Worm (Caenorhabditis elegans) whole organism, L4 larva: ENCODE results near the gene mrpl-32.

Experiments
- D1046.2 ChIP-seq: fragments of 200-800 bp; sonication (Bioruptor generic); IDR thresholded peaks from 2 replicates; pipeline ENCODE4 v1.3.6; 2022; ENCODE audit warnings: missing genetic modification characterization, missing compliant biosample characterization
- F44E2.7 ChIP-seq: fragments of 200-800 bp; sonication (Bioruptor generic); IDR thresholded peaks from 2 replicates; pipeline ENCODE4 v2.1.2; 2022; ENCODE audit warnings: missing genetic modification characterization, missing compliant biosample characterization
- T26A8.4 ChIP-seq: fragments of 200-800 bp; sonication (Bioruptor generic); IDR thresholded peaks from 2 replicates; pipeline ENCODE4 v1.3.6; 2022; ENCODE audit warnings: missing genetic modification characterization, missing compliant biosample characterization
- Y105C5A.15 ChIP-seq: fragments of 200-800 bp; sonication (Bioruptor generic); IDR thresholded peaks from 2 replicates; pipeline ENCODE4 v1.3.6; 2022; ENCODE audit warnings: missing genetic modification characterization, missing compliant biosample characterization
- ZK337.2 ChIP-seq: fragments of 200-800 bp; sonication (Bioruptor generic); IDR thresholded peaks from 2 replicates; pipeline ENCODE4 v1.3.6; 2022; ENCODE audit warnings: missing genetic modification reagents, missing genetic modification characterization, missing compliant biosample characterization
- ZK546.5 ChIP-seq, 2 experiments: sonication (generic microtip); optimal IDR thresholded peaks; 2 replicates each; lab custom pipeline; 2017; ENCODE audit warnings: missing biosample characterization in 2 of 2, missing genetic modification characterization in 2 of 2
- aly-2 ChIP-seq: sonication (generic microtip); optimal IDR thresholded peaks from 2 replicates; lab custom pipeline; 2018; ENCODE audit warnings: missing biosample characterization, missing genetic modification characterization
- ama-1 ChIP-seq: fragments of 150-350 bp; optimal IDR thresholded peaks from 2 replicates; lab custom pipeline; 2014; ENCODE audit warnings: inconsistent platforms, mixed read lengths
- attf-4 ChIP-seq: sonication (generic microtip); optimal IDR thresholded peaks from 3 replicates; lab custom pipeline; 2017; ENCODE audit warnings: missing biosample characterization, missing genetic modification characterization
- ceh-20 ChIP-seq: fragments of 200-800 bp; sonication (Bioruptor generic); IDR thresholded peaks from 2 replicates; pipeline ENCODE4 v1.3.6; 2022; ENCODE audit warnings: missing genetic modification reagents, missing genetic modification characterization, missing compliant biosample characterization
- ceh-32 ChIP-seq: sonication (generic microtip); optimal IDR thresholded peaks from 2 replicates; lab custom pipeline; 2016; ENCODE audit warnings: mild to moderate bottlenecking, missing genetic modification characterization, missing compliant biosample characterization; ENCODE audit not compliant: poor library complexity
- cey-2 ChIP-seq: sonication (generic microtip); optimal IDR thresholded peaks from 3 replicates; lab custom pipeline; 2017; ENCODE audit warnings: missing genetic modification characterization, mild to moderate bottlenecking, missing compliant biosample characterization, antibody characterized with exemption, borderline replicate concordance; ENCODE audit not compliant: insufficient read depth
- ctbp-1 ChIP-seq: fragments of 200-800 bp; sonication (Bioruptor generic); IDR thresholded peaks from 2 replicates; pipeline ENCODE4 v1.3.6; 2022; ENCODE audit warnings: missing genetic modification reagents, missing genetic modification characterization, missing compliant biosample characterization
- daf-16 ChIP-seq, 3 experiments: sonication (generic microtip); optimal IDR thresholded peaks; 2 replicates each; lab custom pipeline; 2016 to 2017; ENCODE audit warnings: missing genetic modification characterization in 3 of 3, missing genetic modification reagents in 3 of 3, mild to moderate bottlenecking in 2 of 3, missing compliant biosample characterization in 2 of 3, missing biosample characterization in 1 of 3, moderate library complexity in 1 of 3
- daf-19 ChIP-seq: fragments of 200-800 bp; sonication (Bioruptor generic); conservative IDR thresholded peaks from 2 replicates; pipeline ENCODE4 v1.3.6; 2022; ENCODE audit warnings: missing genetic modification characterization, missing compliant biosample characterization
- dmd-9 ChIP-seq: fragments of 200-800 bp; sonication (Bioruptor generic); IDR thresholded peaks from 2 replicates; pipeline ENCODE4 v1.3.6; 2022; ENCODE audit warnings: missing genetic modification reagents, missing genetic modification characterization, missing compliant biosample characterization
- duxl-1 ChIP-seq: sonication (generic microtip); optimal IDR thresholded peaks from 2 replicates; lab custom pipeline; 2016; ENCODE audit warnings: mild to moderate bottlenecking, missing genetic modification characterization, moderate library complexity, missing compliant biosample characterization; ENCODE audit not compliant: poor library complexity
- jun-1 ChIP-seq: fragments of 150-350 bp; optimal IDR thresholded peaks from 2 replicates; lab custom pipeline; 2014; ENCODE audit warnings: missing biosample characterization, missing genetic modification reagents, missing genetic modification characterization
- lin-13 ChIP-seq: fragments of 150-350 bp; optimal IDR thresholded peaks from 2 replicates; lab custom pipeline; 2014; ENCODE audit warnings: missing biosample characterization, missing genetic modification reagents, missing genetic modification characterization
- lin-15B ChIP-seq: fragments of 150-350 bp; sonication (generic microtip); optimal IDR thresholded peaks from 3 replicates; lab custom pipeline; 2014; ENCODE audit warnings: missing biosample characterization, missing genetic modification characterization
- lin-29 ChIP-seq: fragments of 200-800 bp; sonication (Bioruptor generic); IDR thresholded peaks from 2 replicates; pipeline ENCODE4 v1.3.6; 2022; ENCODE audit warnings: missing genetic modification reagents, missing genetic modification characterization, missing compliant biosample characterization
- lir-3 ChIP-seq: sonication (generic microtip); optimal IDR thresholded peaks from 2 replicates; lab custom pipeline; 2016; ENCODE audit warnings: mild to moderate bottlenecking, missing genetic modification characterization, missing compliant biosample characterization
- madf-5 ChIP-seq, 2 experiments: fragments of 200-800 bp; sonication (Bioruptor generic); IDR thresholded peaks; 2 replicates each; pipeline ENCODE4 v1.3.6; 2022; ENCODE audit warnings: missing compliant biosample characterization in 2 of 2, missing genetic modification characterization in 2 of 2
- madf-9 ChIP-seq: fragments of 200-800 bp; sonication (Bioruptor generic); conservative IDR thresholded peaks from 2 replicates; pipeline ENCODE4 v1.3.6; 2022; ENCODE audit warnings: missing genetic modification reagents, missing genetic modification characterization, missing compliant biosample characterization
- mes-2 ChIP-seq: sonication (generic microtip); optimal IDR thresholded peaks from 2 replicates; lab custom pipeline; 2016; ENCODE audit warnings: missing genotype, mild to moderate bottlenecking, missing genetic modification characterization, missing compliant biosample characterization; ENCODE audit not compliant: poor library complexity, severe bottlenecking
- mxl-2 ChIP-seq: fragments of 200-800 bp; sonication (Bioruptor generic); conservative IDR thresholded peaks from 2 replicates; pipeline ENCODE4 v1.3.6; 2022; ENCODE audit warnings: missing genetic modification reagents, missing genetic modification characterization, missing compliant biosample characterization
- nhr-10 ChIP-seq: fragments of 150-350 bp; optimal IDR thresholded peaks from 2 replicates; lab custom pipeline; 2014; ENCODE audit warnings: missing biosample characterization, missing genetic modification characterization
- nhr-102 ChIP-seq: sonication (generic microtip); optimal IDR thresholded peaks from 2 replicates; lab custom pipeline; 2016; ENCODE audit warnings: mild to moderate bottlenecking, missing genetic modification characterization, moderate library complexity, missing compliant biosample characterization
- nhr-237 ChIP-seq: sonication (generic microtip); optimal IDR thresholded peaks from 2 replicates; lab custom pipeline; 2017; ENCODE audit warnings: missing biosample characterization, missing genetic modification characterization
- nhr-25 ChIP-seq: sonication (generic microtip); optimal IDR thresholded peaks from 2 replicates; lab custom pipeline; 2017; ENCODE audit warnings: missing genetic modification characterization, mild to moderate bottlenecking, missing compliant biosample characterization, antibody characterized with exemption, moderate library complexity, borderline replicate concordance; ENCODE audit not compliant: insufficient read depth
- nhr-42 ChIP-seq: fragments of 200-800 bp; sonication (Bioruptor generic); IDR thresholded peaks from 2 replicates; pipeline ENCODE4 v1.3.6; 2022; ENCODE audit warnings: missing genetic modification characterization, missing compliant biosample characterization
- nhr-48 ChIP-seq: sonication (generic microtip); optimal IDR thresholded peaks from 2 replicates; lab custom pipeline; 2016; ENCODE audit warnings: mild to moderate bottlenecking, missing genetic modification characterization, missing compliant biosample characterization
- nhr-76 ChIP-seq: fragments of 150-350 bp; optimal IDR thresholded peaks from 2 replicates; lab custom pipeline; 2014; ENCODE audit warnings: missing biosample characterization, missing genetic modification characterization
- pqm-1 ChIP-seq: sonication (generic microtip); optimal IDR thresholded peaks from 2 replicates; lab custom pipeline; 2017; ENCODE audit warnings: missing biosample characterization, missing genetic modification characterization
- saeg-2 ChIP-seq: fragments of 200-800 bp; sonication (Bioruptor generic); IDR thresholded peaks from 2 replicates; pipeline ENCODE4 v1.3.6; 2022; ENCODE audit warnings: missing genetic modification reagents, missing genetic modification characterization, missing compliant biosample characterization
- sdz-12 ChIP-seq: fragments of 200-800 bp; sonication (Bioruptor generic); optimal IDR thresholded peaks from 2 replicates; lab custom pipeline; 2018; ENCODE audit warnings: mild to moderate bottlenecking, missing genetic modification characterization, missing compliant biosample characterization
- set-16 ChIP-seq: fragments of 200-800 bp; sonication (Bioruptor generic); IDR thresholded peaks from 2 replicates; pipeline ENCODE4 v1.3.6; 2022; ENCODE audit warnings: missing genetic modification reagents, missing genetic modification characterization, missing compliant biosample characterization
- snpc-1.2 ChIP-seq: fragments of 200-800 bp; sonication (Bioruptor generic); IDR thresholded peaks from 2 replicates; pipeline ENCODE4 v1.3.6; 2022; ENCODE audit warnings: missing genetic modification reagents, missing genetic modification characterization, missing compliant biosample characterization
- spr-1 ChIP-seq: sonication (generic microtip); optimal IDR thresholded peaks from 2 replicates; lab custom pipeline; 2016; ENCODE audit warnings: mild to moderate bottlenecking, missing genetic modification characterization, missing compliant biosample characterization
- tag-97 ChIP-seq: fragments of 200-800 bp; sonication (Bioruptor generic); IDR thresholded peaks from 2 replicates; pipeline ENCODE4 v1.3.6; 2022; ENCODE audit warnings: missing genetic modification characterization, missing compliant biosample characterization
- unc-39 ChIP-seq: sonication (generic microtip); optimal IDR thresholded peaks from 2 replicates; lab custom pipeline; 2017; ENCODE audit warnings: missing biosample characterization, missing genetic modification characterization
- unc-62 ChIP-seq, 3 experiments: fragments of 150-350 bp in 1 of 3; sonication (generic microtip); optimal IDR thresholded peaks in 2 of 3; peaks in 1 of 3; 1 replicate in 1 of 3; 2 replicates in 2 of 3; lab custom pipeline; 2014 to 2017; ENCODE audit warnings: missing biosample characterization in 3 of 3, missing genetic modification characterization in 3 of 3, missing genetic modification reagents in 3 of 3, missing genotype in 1 of 3
- vab-7 ChIP-seq: fragments of 200-800 bp; sonication (Bioruptor generic); IDR thresholded peaks from 2 replicates; pipeline ENCODE4 v1.3.6; 2022; ENCODE audit warnings: missing genetic modification reagents, missing genetic modification characterization, missing compliant biosample characterization
- zag-1 ChIP-seq: fragments of 150-350 bp; optimal IDR thresholded peaks from 2 replicates; lab custom pipeline; 2014; ENCODE audit warnings: missing biosample characterization, missing genetic modification characterization
- zfp-2 ChIP-seq: sonication (generic microtip); optimal IDR thresholded peaks from 2 replicates; lab custom pipeline; 2016; ENCODE audit warnings: mild to moderate bottlenecking, missing genetic modification characterization, missing compliant biosample characterization
- zfp-3 ChIP-seq: fragments of 200-800 bp; sonication (Bioruptor generic); conservative IDR thresholded peaks from 2 replicates; pipeline ENCODE4 v1.3.6; 2022; ENCODE audit warnings: missing genetic modification reagents, missing genetic modification characterization, missing compliant biosample characterization
- ztf-11 ChIP-seq: fragments of 150-350 bp; optimal IDR thresholded peaks from 2 replicates; lab custom pipeline; 2014; ENCODE audit warnings: missing biosample characterization, missing genetic modification characterization
- ztf-7 ChIP-seq: fragments of 150-350 bp; optimal IDR thresholded peaks from 2 replicates; lab custom pipeline; 2014; ENCODE audit warnings: missing biosample characterization, missing genetic modification characterization

mrpl-32 gene

ce11 chrIII:8417192-8417967, 32.2 kb upstream of the mrpl-32 start (continued):
- TF ChIP-seq mes-2 (tag; lab: Kevin White, UChicago), result peak; percentile 43
- 0 out of 2 replicates have a peak, but pooled peaks have one; percentile 59 for TF ChIP-seq daf-19 (GFP tag; lab: Robert Waterston, UW)
- TF ChIP-seq madf-9 (GFP tag; lab: Robert Waterston, UW), result peak; percentile 71
- TF ChIP-seq T26A8.4 (GFP tag; lab: Robert Waterston, UW), result peak; percentile 91
- TF ChIP-seq jun-1 (tag; lab: Kevin White, UChicago), result peak; percentile 69
- no peak for TF ChIP-seq unc-39 (tag; lab: Kevin White, UChicago)
- TF ChIP-seq lin-29, result no peak
- TF ChIP-seq ctbp-1 (GFP tag; lab: Robert Waterston, UW), result peak; percentile 89
- peak; percentile 24 for TF ChIP-seq nhr-76
- no peak for TF ChIP-seq nhr-10
- TF ChIP-seq dmd-9 (GFP tag; lab: Robert Waterston, UW), result peak; percentile 23; the same call in 1 of the 2 replicates
- no peak for TF ChIP-seq cey-2 (tag; lab: Kevin White, UChicago)
- no peak for TF ChIP-seq F44E2.7 (GFP tag; lab: Robert Waterston, UW)
- peak; percentile 39; the same call in 1 of the 2 replicates for TF ChIP-seq nhr-42 (GFP tag; lab: Robert Waterston, UW)
- TF ChIP-seq zag-1 (tag; lab: Kevin White, UChicago), result peak; percentile 60
- no peak for TF ChIP-seq tag-97
- TF ChIP-seq vab-7 (GFP tag; lab: Robert Waterston, UW), result peak; percentile 34; the same call in 1 of the 2 replicates
- TF ChIP-seq zfp-2, result peak; percentile 50
- no peak for TF ChIP-seq sdz-12
- TF ChIP-seq ztf-11 (tag; lab: Kevin White, UChicago), result no peak
- no peak for TF ChIP-seq ama-1 (lab: Kevin White, UChicago)
- peak in 1 of 2 experiments; percentile 57 for TF ChIP-seq ZK546.5 (tag; optimal IDR thresholded peaks at IDR 0.05; lab: Kevin White, UChicago)
- peak; percentile 95 for TF ChIP-seq duxl-1 (tag; lab: Kevin White, UChicago)
- TF ChIP-seq Y105C5A.15 (GFP tag; lab: Robert Waterston, UW), result no peak
- TF ChIP-seq saeg-2 (GFP tag; lab: Robert Waterston, UW), result no peak
- peak; percentile 90 for TF ChIP-seq nhr-102 (tag; lab: Kevin White, UChicago)
- no peak for TF ChIP-seq aly-2 (tag; lab: Kevin White, UChicago)
- peak; percentile 71 for TF ChIP-seq ceh-32 (tag; lab: Kevin White, UChicago)
- peak; percentile 83 for TF ChIP-seq spr-1
- no peak for TF ChIP-seq D1046.2 (GFP tag; lab: Robert Waterston, UW)
- TF ChIP-seq pqm-1 (tag; lab: Kevin White, UChicago), result peak; percentile 53
- TF ChIP-seq attf-4, result peak; percentile 53
- TF ChIP-seq unc-62 (GFP tag; optimal IDR thresholded peaks at IDR 0.05 in 1 of 2; lab: Kevin White, UChicago), result peak; percentile 71 to 100
- peak; percentile 83 for TF ChIP-seq unc-62 (tag; optimal IDR thresholded peaks at IDR 0.05; lab: Kevin White, UChicago)
- TF ChIP-seq lin-15B (tag; lab: Kevin White, UChicago), result no peak
- no peak for TF ChIP-seq nhr-237 (tag; lab: Kevin White, UChicago)
- no peak for TF ChIP-seq madf-5 (GFP tag; IDR thresholded peaks at IDR 0.05; lab: Robert Waterston, UW)
- peak; percentile 86 to 90 for TF ChIP-seq daf-16 (GFP tag; optimal IDR thresholded peaks at IDR 0.05; lab: Kevin White, UChicago)
- peak; percentile 92 for TF ChIP-seq daf-16 (tag; optimal IDR thresholded peaks at IDR 0.05; lab: Kevin White, UChicago)
- no peak for TF ChIP-seq zfp-3 (GFP tag; lab: Robert Waterston, UW)
- peak; percentile 34 for TF ChIP-seq ztf-7 (tag; lab: Kevin White, UChicago)
- TF ChIP-seq ceh-20, result peak; percentile 91
- peak; percentile 87 for TF ChIP-seq nhr-48 (tag; lab: Kevin White, UChicago)
- peak; percentile 54 for TF ChIP-seq set-16 (GFP tag; lab: Robert Waterston, UW)
- peak; percentile 67 for TF ChIP-seq lin-13
- no peak for TF ChIP-seq ZK337.2 (GFP tag; lab: Robert Waterston, UW)
- TF ChIP-seq lir-3 (tag; lab: Kevin White, UChicago), result peak; percentile 34
- peak; percentile 77 for TF ChIP-seq nhr-25 (tag; lab: Kevin White, UChicago)
- TF ChIP-seq mxl-2, result 0 out of 2 replicates have a peak, but pooled peaks have one; percentile 53
- no peak for TF ChIP-seq snpc-1.2
